Worm (Caenorhabditis elegans) whole organism, dauer: ENCODE data around the gene Y110A2AL.7.

Experiments
- unc-62 ChIP-seq: sonication (generic microtip); optimal IDR thresholded peaks from 2 replicates; lab custom pipeline; 2017; ENCODE audit warnings: missing biosample characterization, missing genetic modification reagents, missing genetic modification characterization

Y110A2AL.7 gene

DNA sequence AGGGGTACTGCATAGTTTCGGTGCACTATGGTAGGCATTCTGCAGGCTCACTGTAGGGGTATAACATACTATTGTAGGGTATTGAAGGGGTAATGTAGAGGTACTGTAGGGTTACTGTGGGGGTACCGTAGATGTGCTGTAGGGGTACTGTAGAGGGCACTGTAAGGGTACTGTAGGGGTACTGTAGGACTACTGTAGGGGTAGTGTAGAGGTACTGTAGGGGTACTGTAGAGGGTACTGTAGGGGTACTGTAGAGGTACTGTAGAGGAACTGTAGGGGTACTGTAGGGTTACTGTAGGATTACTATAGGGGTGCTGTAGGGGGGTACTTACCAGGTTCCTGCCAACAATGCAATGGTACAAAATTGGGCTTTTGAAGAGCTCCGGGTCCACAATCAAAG lies 12.8 kb downstream of the Y110A2AL.7 start:
- no peak for TF ChIP-seq unc-62 (GFP tag; lab: Kevin White, UChicago)

DNA sequence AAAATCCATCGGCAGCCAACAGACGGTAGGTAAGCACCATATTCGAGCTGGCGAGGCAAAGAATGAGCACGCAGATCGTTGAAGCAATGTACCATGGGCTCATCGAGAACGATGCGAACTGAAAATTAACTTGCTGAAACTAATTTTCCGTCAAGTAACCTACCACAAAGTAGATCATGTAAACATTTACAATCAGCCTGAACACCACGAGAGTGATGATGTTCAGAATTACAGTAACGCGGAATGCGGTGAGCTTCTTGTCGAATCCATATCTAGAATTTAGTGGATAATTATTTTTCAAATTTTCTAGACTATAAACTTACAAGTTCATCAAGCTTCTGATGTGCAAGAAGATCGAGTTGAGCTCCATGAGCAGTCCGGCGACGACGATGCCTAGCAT lies 13.5 kb downstream of the Y110A2AL.7 start:
- no peak for TF ChIP-seq unc-62 (GFP tag; lab: Kevin White, UChicago)

- TF ChIP-seq unc-62 (GFP tag; lab: Kevin White, UChicago) = no peak
These were observed 15.1 kb downstream of the Y110A2AL.7 start, which contains the start of gene K12H6.8 for ce11 chrII:2827859-2828403. TSS of gene K12H6.8 (plus strand) at chrII:2827896.

DNA sequence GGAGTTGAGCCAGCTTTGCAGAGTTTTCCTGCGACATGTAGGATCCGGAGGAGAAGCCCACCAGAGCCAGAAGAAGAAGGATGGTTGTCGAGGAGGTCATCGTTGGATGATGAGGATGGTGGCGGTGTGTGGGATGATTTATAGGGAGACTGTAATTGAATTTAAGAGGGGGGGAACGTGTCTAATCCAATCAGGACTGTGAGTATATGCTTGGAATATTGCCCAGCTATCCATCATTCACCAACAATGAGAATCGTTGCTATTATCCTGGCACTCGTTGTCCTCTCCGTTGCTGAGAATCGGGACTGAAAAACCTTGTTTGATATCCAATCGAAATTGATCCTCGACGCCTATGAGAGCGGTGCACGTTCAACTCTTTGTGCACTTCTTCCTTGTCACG lies 16.9 kb downstream of the Y110A2AL.7 start, which contains the start of gene K12H6.5:
Gene K12H6.5 (minus strand): TSS at position 101 of the 400 bp plus-strand sequence.
- TF ChIP-seq unc-62 (GFP tag; lab: Kevin White, UChicago) = no peak

DNA sequence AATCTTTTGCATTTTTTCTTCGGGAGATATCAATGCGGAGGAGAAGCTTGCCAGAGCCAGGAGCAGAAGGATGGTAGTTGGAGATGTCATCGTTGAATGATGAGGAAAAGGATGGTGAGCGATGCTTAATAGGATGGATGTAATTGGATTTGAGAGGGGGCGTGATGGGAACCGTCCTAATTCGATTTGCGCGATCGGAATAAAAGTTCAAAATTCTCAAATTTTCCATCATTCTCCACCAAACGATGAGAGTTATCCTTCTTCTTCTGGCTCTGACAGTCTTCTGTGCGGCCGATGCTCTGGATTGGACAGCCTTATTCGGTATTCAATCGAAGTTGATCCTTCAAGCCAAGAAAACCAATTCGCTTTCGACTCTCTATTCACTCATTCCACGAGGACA lies 18.8 kb downstream of the Y110A2AL.7 start, which contains the start of the genes K12H6.4 and K12H6.9:
Gene K12H6.4 (minus strand): TSS at position 101 of the 400 bp plus-strand sequence.
Gene K12H6.9 (plus strand): TSS at position 236 of the 400 bp plus-strand sequence.
- TF ChIP-seq unc-62 (GFP tag; lab: Kevin White, UChicago) = no peak

- TF ChIP-seq unc-62 (GFP tag; lab: Kevin White, UChicago) = no peak
These were observed 20.5 kb downstream of the Y110A2AL.7 start, which contains the start of the genes fut-4 and K12H6.10 for ce11 chrII:2822435-2822920. TSS of gene fut-4 (minus strand) at chrII:2822535. TSS of gene K12H6.10 (plus strand) at chrII:2822870.

DNA sequence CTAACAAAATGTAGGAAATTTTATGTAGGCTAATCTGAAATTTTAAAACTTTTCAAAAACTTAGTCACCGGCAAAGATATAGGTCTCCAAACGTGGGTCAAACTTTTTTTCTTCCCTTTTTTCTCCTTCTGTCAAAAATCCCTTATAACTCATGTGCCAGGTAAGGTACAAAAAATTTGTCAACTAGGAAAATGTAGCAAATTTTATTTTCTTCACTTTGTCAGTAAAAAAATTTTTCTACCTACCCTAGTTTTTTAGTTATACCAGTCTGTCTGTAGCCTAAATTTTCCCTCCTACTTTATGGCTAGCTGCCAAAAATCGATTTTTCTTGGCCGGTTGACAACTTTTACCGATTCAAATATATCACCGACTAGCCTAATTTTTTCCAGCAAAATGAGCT lies 26.3 kb downstream of the Y110A2AL.7 start, which contains the start of gene set-13:
Gene set-13 (plus strand): TSS at position 301 of the 400 bp plus-strand sequence.
- no peak for TF ChIP-seq unc-62 (GFP tag; lab: Kevin White, UChicago)

- no peak for TF ChIP-seq unc-62 (GFP tag; lab: Kevin White, UChicago)
These were observed 27.5 kb downstream of the Y110A2AL.7 start, which contains the start of gene K12H6.2 for ce11 chrII:2815444-2815843. TSS of gene K12H6.2 (minus strand) at chrII:2815544.

- TF ChIP-seq unc-62 (GFP tag; lab: Kevin White, UChicago) = no peak
These were observed 28.0 kb downstream of the Y110A2AL.7 start for ce11 chrII:2815017-2815416.

- no peak for TF ChIP-seq unc-62 (GFP tag; lab: Kevin White, UChicago)
These were observed 35.2 kb downstream of the Y110A2AL.7 start, which contains the start of gene K12H6.12 for ce11 chrII:2807674-2808206. TSS of gene K12H6.12 (plus strand) at chrII:2808156.

- TF ChIP-seq unc-62 (GFP tag; lab: Kevin White, UChicago) = no peak
These were observed 37.4 kb downstream of the Y110A2AL.7 start for ce11 chrII:2805566-2805965.

ce11 chrII:2804949-2805348 lies 38.0 kb downstream of the Y110A2AL.7 start:
- TF ChIP-seq unc-62 (GFP tag; lab: Kevin White, UChicago) = no peak

DNA sequence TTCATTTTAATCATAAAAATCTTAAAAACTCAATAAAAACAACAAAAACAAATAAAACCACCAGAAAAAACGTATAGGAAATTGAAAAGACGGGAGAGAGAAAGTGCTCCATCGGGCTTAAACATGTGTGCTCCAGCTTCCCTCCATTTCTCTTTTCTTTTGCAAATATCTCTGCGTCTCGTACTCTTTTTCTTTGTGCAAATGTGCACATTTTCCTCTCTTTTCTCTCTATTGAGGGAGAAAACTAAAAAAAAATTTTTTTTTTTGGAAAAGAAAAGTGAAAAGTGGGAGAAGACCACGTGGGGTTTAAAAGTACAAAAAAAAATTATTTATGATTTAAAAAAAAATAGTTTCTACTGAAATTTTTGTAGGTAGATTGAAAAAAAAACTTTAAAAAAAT lies 38.7 kb downstream of the Y110A2AL.7 start:
- no peak for TF ChIP-seq unc-62 (GFP tag; lab: Kevin White, UChicago)

- TF ChIP-seq unc-62 (GFP tag; lab: Kevin White, UChicago) = no peak
These were observed 40.0 kb downstream of the Y110A2AL.7 start for ce11 chrII:2802804-2803586.

DNA sequence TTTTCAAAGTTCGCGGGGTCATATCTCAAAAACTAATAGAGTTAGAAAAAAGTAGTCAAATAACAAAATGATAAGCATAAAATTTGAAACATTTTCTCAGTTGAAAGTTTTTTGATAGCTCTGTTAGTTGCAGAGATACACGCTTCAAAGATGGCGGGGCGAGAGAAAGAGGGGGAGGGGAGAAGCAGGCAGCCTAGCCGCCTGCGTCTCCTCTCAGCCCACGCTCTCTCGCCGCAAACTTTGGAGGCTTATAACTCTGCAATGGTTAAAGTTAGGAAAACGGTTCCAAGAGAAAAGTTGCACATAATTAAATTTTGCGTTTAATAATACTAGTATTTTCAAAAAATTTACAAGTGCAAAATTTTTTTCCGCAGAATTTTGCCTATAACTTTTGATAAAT lies 41.2 kb downstream of the Y110A2AL.7 start:
- no peak for TF ChIP-seq unc-62 (GFP tag; lab: Kevin White, UChicago)
